Worm (Caenorhabditis elegans) whole organism, young adult: ENCODE data around the gene C55A6.6.

ENCODE experiments used
- B0261.1 ChIP-seq: sonication (generic microtip); optimal IDR thresholded peaks from 2 replicates; lab custom pipeline; 2016; ENCODE audit warnings: mild to moderate bottlenecking, missing genetic modification characterization, moderate library complexity, missing compliant biosample characterization
- F23B12.7 ChIP-seq: sonication (generic microtip); optimal IDR thresholded peaks from 2 replicates; lab custom pipeline; 2017; ENCODE audit warnings: missing genetic modification characterization, mild to moderate bottlenecking, missing compliant biosample characterization, antibody characterized with exemption, moderate library complexity; ENCODE audit not compliant: insufficient read depth
- F33H1.4 ChIP-seq: fragments of 200-800 bp; sonication (Bioruptor generic); IDR thresholded peaks from 2 replicates; pipeline ENCODE4 v1.3.6; 2022; ENCODE audit warnings: missing genetic modification reagents, missing genetic modification characterization, missing compliant biosample characterization
- F57C9.4 ChIP-seq: sonication (generic microtip); optimal IDR thresholded peaks from 2 replicates; lab custom pipeline; 2017; ENCODE audit warnings: mild to moderate bottlenecking, missing genetic modification characterization, missing compliant biosample characterization
- T26A5.8 ChIP-seq: sonication (generic microtip); optimal IDR thresholded peaks from 2 replicates; lab custom pipeline; 2016; ENCODE audit warnings: missing genetic modification characterization, missing compliant biosample characterization
- Y79H2A.3 ChIP-seq: fragments of 200-800 bp; sonication (Bioruptor generic); conservative IDR thresholded peaks from 2 replicates; pipeline ENCODE4 v1.3.6; 2022; ENCODE audit warnings: missing genetic modification reagents, missing genetic modification characterization, missing compliant biosample characterization
- Y95B8A.8 ChIP-seq: fragments of 200-800 bp; sonication (Bioruptor generic); IDR thresholded peaks from 2 replicates; pipeline ENCODE4 v1.3.6; 2022; ENCODE audit warnings: missing genetic modification reagents, missing genetic modification characterization, missing compliant biosample characterization
- akir-1 ChIP-seq: fragments of 200-800 bp; sonication (Bioruptor generic); optimal IDR thresholded peaks from 2 replicates; lab custom pipeline; 2018; ENCODE audit warnings: mild to moderate bottlenecking, missing genetic modification characterization, moderate library complexity, missing compliant biosample characterization
- aptf-2 ChIP-seq: fragments of 200-800 bp; sonication (Bioruptor generic); conservative IDR thresholded peaks from 2 replicates; pipeline ENCODE4 v1.3.6; 2022; ENCODE audit warnings: missing genetic modification reagents, missing genetic modification characterization, missing compliant biosample characterization
- attf-5 ChIP-seq: fragments of 200-800 bp; sonication (Bioruptor generic); optimal IDR thresholded peaks from 2 replicates; lab custom pipeline; 2018; ENCODE audit warnings: mild to moderate bottlenecking, missing genetic modification characterization, missing compliant biosample characterization
- attf-6 ChIP-seq: fragments of 200-800 bp; sonication (Bioruptor generic); IDR thresholded peaks from 2 replicates; pipeline ENCODE4 v1.3.6; 2022; ENCODE audit warnings: missing genetic modification reagents, missing genetic modification characterization, missing compliant biosample characterization
- cebp-2 ChIP-seq: fragments of 200-800 bp; sonication (Bioruptor generic); IDR thresholded peaks from 2 replicates; pipeline ENCODE4 v1.3.6; 2022; ENCODE audit warnings: missing genetic modification characterization, missing compliant biosample characterization
- ceh-40 ChIP-seq: fragments of 200-800 bp; sonication (Bioruptor generic); IDR thresholded peaks from 2 replicates; pipeline ENCODE4 v1.3.6; 2022; ENCODE audit warnings: missing genetic modification characterization, missing compliant biosample characterization
- ceh-91 ChIP-seq: fragments of 200-800 bp; sonication (Bioruptor generic); IDR thresholded peaks from 2 replicates; pipeline ENCODE4 v1.3.6; 2022; ENCODE audit warnings: missing genetic modification reagents, missing genetic modification characterization, missing compliant biosample characterization
- dox-1 ChIP-seq: fragments of 200-800 bp; sonication (Bioruptor generic); IDR thresholded peaks from 2 replicates; pipeline ENCODE4 v1.3.6; 2022; ENCODE audit warnings: missing genetic modification reagents, missing genetic modification characterization, missing compliant biosample characterization
- dpl-1 ChIP-seq: fragments of 150-350 bp; optimal IDR thresholded peaks from 2 replicates; lab custom pipeline; 2014; ENCODE audit warnings: missing biosample characterization, missing genetic modification reagents, missing genetic modification characterization
- efl-1 ChIP-seq: fragments of 150-350 bp; optimal IDR thresholded peaks from 2 replicates; lab custom pipeline; 2014; ENCODE audit warnings: missing biosample characterization, missing genetic modification reagents, missing genetic modification characterization
- egl-18 ChIP-seq: fragments of 200-800 bp; sonication (Bioruptor generic); IDR thresholded peaks from 2 replicates; pipeline ENCODE4 v1.3.6; 2022; ENCODE audit warnings: missing genetic modification reagents, missing genetic modification characterization, missing compliant biosample characterization
- ekl-4 ChIP-seq: fragments of 200-800 bp; sonication (Bioruptor generic); IDR thresholded peaks from 2 replicates; pipeline ENCODE4 v1.3.6; 2022; ENCODE audit warnings: missing genetic modification reagents, missing genetic modification characterization, missing compliant biosample characterization
- fkh-3 ChIP-seq: sonication (generic microtip); optimal IDR thresholded peaks from 2 replicates; lab custom pipeline; 2016; ENCODE audit warnings: mild to moderate bottlenecking, missing genetic modification characterization, missing compliant biosample characterization
- gei-17 ChIP-seq: fragments of 200-800 bp; sonication (Bioruptor generic); optimal IDR thresholded peaks from 2 replicates; lab custom pipeline; 2018; ENCODE audit warnings: mild to moderate bottlenecking, missing genetic modification characterization, missing compliant biosample characterization
- him-1 ChIP-seq: sonication (generic microtip); optimal IDR thresholded peaks from 2 replicates; lab custom pipeline; 2016; ENCODE audit warnings: missing genotype, missing genetic modification reagents, missing genetic modification characterization, missing compliant biosample characterization
- hlh-12 ChIP-seq: sonication (generic microtip); optimal IDR thresholded peaks from 2 replicates; lab custom pipeline; 2016; ENCODE audit warnings: missing genetic modification characterization, missing compliant biosample characterization
- hmg-1.2 ChIP-seq: fragments of 200-800 bp; sonication (Bioruptor generic); IDR thresholded peaks from 2 replicates; pipeline ENCODE4 v1.3.6; 2022; ENCODE audit warnings: missing genetic modification reagents, missing genetic modification characterization, missing compliant biosample characterization
- hmg-20 ChIP-seq: fragments of 200-800 bp; sonication (Bioruptor generic); IDR thresholded peaks from 2 replicates; pipeline ENCODE4 v1.3.6; 2022; ENCODE audit warnings: missing genetic modification reagents, missing genetic modification characterization, missing compliant biosample characterization
- let-526 ChIP-seq: fragments of 200-800 bp; sonication (Bioruptor generic); IDR thresholded peaks from 2 replicates; pipeline ENCODE4 v1.3.6; 2022; ENCODE audit warnings: missing genetic modification reagents, missing genetic modification characterization, missing compliant biosample characterization
- lin-35 ChIP-seq, 3 experiments: fragments of 150-350 bp in 2 of 3; sonication (generic microtip) in 1 of 3; optimal IDR thresholded peaks; 2 replicates each; lab custom pipeline; 2014 to 2018; ENCODE audit warnings: missing biosample characterization in 3 of 3, missing genetic modification characterization in 3 of 3, missing genetic modification reagents in 3 of 3
- lin-54 ChIP-seq: fragments of 200-800 bp; sonication (Bioruptor generic); optimal IDR thresholded peaks from 2 replicates; lab custom pipeline; 2018; ENCODE audit warnings: mild to moderate bottlenecking, missing genetic modification characterization, missing compliant biosample characterization
- lir-1 ChIP-seq: fragments of 200-800 bp; sonication (Bioruptor generic); conservative IDR thresholded peaks from 2 replicates; pipeline ENCODE4 v1.3.6; 2022; ENCODE audit warnings: missing genetic modification reagents, missing genetic modification characterization, missing compliant biosample characterization
- madf-6 ChIP-seq: fragments of 200-800 bp; sonication (Bioruptor generic); IDR thresholded peaks from 2 replicates; pipeline ENCODE4 v1.3.6; 2022; ENCODE audit warnings: missing genetic modification reagents, missing genetic modification characterization, missing compliant biosample characterization
- madf-8 ChIP-seq: fragments of 200-800 bp; sonication (Bioruptor generic); conservative IDR thresholded peaks from 2 replicates; pipeline ENCODE4 v1.3.6; 2022; ENCODE audit warnings: missing genetic modification reagents, missing genetic modification characterization, missing compliant biosample characterization
- mcd-1 ChIP-seq: fragments of 200-800 bp; sonication (Bioruptor generic); IDR thresholded peaks from 2 replicates; pipeline ENCODE4 v1.3.6; 2022; ENCODE audit warnings: missing genetic modification reagents, missing genetic modification characterization, missing compliant biosample characterization
- mes-4 ChIP-seq: sonication (generic microtip); optimal IDR thresholded peaks from 2 replicates; lab custom pipeline; 2016; ENCODE audit warnings: missing genotype, missing genetic modification characterization, missing compliant biosample characterization
- nhr-27 ChIP-seq: fragments of 200-800 bp; sonication (Bioruptor generic); optimal IDR thresholded peaks from 2 replicates; lab custom pipeline; 2018; ENCODE audit warnings: mild to moderate bottlenecking, missing genetic modification characterization, moderate library complexity, missing compliant biosample characterization
- pha-4 ChIP-seq: fragments of 150-350 bp; sonication (generic microtip); optimal IDR thresholded peaks from 2 replicates; lab custom pipeline; 2014; ENCODE audit warnings: missing biosample characterization, missing genetic modification reagents, missing genetic modification characterization
- rcor-1 ChIP-seq: fragments of 200-800 bp; sonication (Bioruptor generic); IDR thresholded peaks from 2 replicates; pipeline ENCODE4 v1.3.6; 2022; ENCODE audit warnings: missing genetic modification reagents, missing genetic modification characterization, missing compliant biosample characterization
- sdz-38 ChIP-seq: sonication (generic microtip); optimal IDR thresholded peaks from 2 replicates; lab custom pipeline; 2016; ENCODE audit warnings: missing genotype, missing genetic modification characterization, missing compliant biosample characterization
- snpc-1.3 ChIP-seq: sonication (generic microtip); optimal IDR thresholded peaks from 2 replicates; lab custom pipeline; 2017; ENCODE audit warnings: missing genetic modification characterization, mild to moderate bottlenecking, missing compliant biosample characterization, antibody characterized with exemption, moderate library complexity, missing genotype, missing genetic modification reagents; ENCODE audit not compliant: insufficient read depth
- snpc-3.4 ChIP-seq: sonication (generic microtip); optimal IDR thresholded peaks from 2 replicates; lab custom pipeline; 2017; ENCODE audit warnings: missing genetic modification characterization, mild to moderate bottlenecking, missing compliant biosample characterization, antibody characterized with exemption, moderate library complexity, missing genotype, missing genetic modification reagents
- tlf-1 ChIP-seq: fragments of 200-800 bp; sonication (Bioruptor generic); optimal IDR thresholded peaks from 2 replicates; lab custom pipeline; 2018; ENCODE audit warnings: mild to moderate bottlenecking, missing genetic modification characterization, missing compliant biosample characterization
- unc-130 ChIP-seq: sonication (generic microtip); optimal IDR thresholded peaks from 2 replicates; lab custom pipeline; 2016; ENCODE audit warnings: missing genetic modification reagents, missing genetic modification characterization, missing compliant biosample characterization
- xnd-1 ChIP-seq: sonication (generic microtip); optimal IDR thresholded peaks from 2 replicates; lab custom pipeline; 2016; ENCODE audit warnings: missing genotype, missing genetic modification reagents, missing genetic modification characterization, missing compliant biosample characterization
- zfh-2 ChIP-seq: fragments of 200-800 bp; sonication (Bioruptor generic); conservative IDR thresholded peaks from 2 replicates; pipeline ENCODE4 v1.3.6; 2022; ENCODE audit warnings: missing genetic modification reagents, missing genetic modification characterization, missing compliant biosample characterization
- ztf-18 ChIP-seq: sonication (generic microtip); optimal IDR thresholded peaks from 2 replicates; lab custom pipeline; 2016; ENCODE audit warnings: missing genotype, mild to moderate bottlenecking, missing genetic modification characterization, missing compliant biosample characterization
- ztf-22 ChIP-seq: fragments of 200-800 bp; sonication (Bioruptor generic); optimal IDR thresholded peaks from 2 replicates; lab custom pipeline; 2018; ENCODE audit warnings: mild to moderate bottlenecking, missing genetic modification characterization, moderate library complexity, missing compliant biosample characterization
- ztf-25 ChIP-seq: fragments of 200-800 bp; sonication (Bioruptor generic); IDR thresholded peaks from 2 replicates; pipeline ENCODE4 v1.3.6; 2022; ENCODE audit warnings: missing genetic modification reagents, missing genetic modification characterization, missing compliant biosample characterization

The C55A6.6 gene

ce11 chrV:11514677-11515076, at the start of gene C55A6.6:
Gene C55A6.6 (minus strand): TSS chrV:11514737.
- no peak for TF ChIP-seq Y79H2A.3
- TF ChIP-seq F23B12.7 (tag; lab: Kevin White, UChicago) = no peak
- TF ChIP-seq xnd-1 (tag; lab: Kevin White, UChicago) = no peak
- no peak for TF ChIP-seq aptf-2
- TF ChIP-seq ztf-18 (tag; lab: Kevin White, UChicago) = no peak
- no peak for TF ChIP-seq ceh-40 (GFP tag; lab: Robert Waterston, UW)
- TF ChIP-seq hlh-12 (tag; lab: Kevin White, UChicago) = no peak
- no peak for TF ChIP-seq efl-1 (GFP tag; lab: Kevin White, UChicago)
- no peak for TF ChIP-seq let-526
- TF ChIP-seq snpc-3.4 = no peak
- no peak for TF ChIP-seq ztf-25 (GFP tag; lab: Robert Waterston, UW)

ce11 chrV:11562643-11563042, 48.1 kb upstream of the C55A6.6 start, which contains the start of gene srx-86:
Gene srx-86 (plus strand): TSS chrV:11562943.
- TF ChIP-seq ekl-4 (GFP tag; lab: Robert Waterston, UW) = no peak
- no peak for TF ChIP-seq madf-6
- no peak for TF ChIP-seq attf-6
- TF ChIP-seq T26A5.8 = no peak
- no peak for TF ChIP-seq mcd-1 (GFP tag; lab: Robert Waterston, UW)
- no peak for TF ChIP-seq lin-35 (GFP tag; optimal IDR thresholded peaks at IDR 0.05; lab: Kevin White, UChicago)
- no peak for TF ChIP-seq sdz-38 (tag; lab: Kevin White, UChicago)
- no peak for TF ChIP-seq attf-5
- no peak for TF ChIP-seq snpc-1.3
- no peak for TF ChIP-seq mes-4 (tag; lab: Kevin White, UChicago)
- TF ChIP-seq nhr-27 = no peak
- no peak for TF ChIP-seq Y95B8A.8 (GFP tag; lab: Robert Waterston, UW)
- TF ChIP-seq dpl-1 (GFP tag; lab: Kevin White, UChicago) = no peak
- TF ChIP-seq akir-1 (GFP tag; lab: Kevin White, UChicago) = no peak
- no peak for TF ChIP-seq cebp-2 (GFP tag; lab: Robert Waterston, UW)
- TF ChIP-seq fkh-3 (tag; lab: Kevin White, UChicago) = no peak
- no peak for TF ChIP-seq hlh-12 (tag; lab: Kevin White, UChicago)

ce11 chrV:11554260-11554659, 39.7 kb upstream of the C55A6.6 start, which contains the start of gene duo-1:
Gene duo-1 (plus strand): TSS chrV:11554630.
- TF ChIP-seq hmg-1.2 (GFP tag; lab: Robert Waterston, UW) = peak; percentile 28; the same call in 1 of the 2 replicates
- TF ChIP-seq lir-1 (GFP tag; lab: Robert Waterston, UW) = no peak
- no peak for TF ChIP-seq gei-17
- TF ChIP-seq F57C9.4 (tag; lab: Kevin White, UChicago) = no peak
- no peak for TF ChIP-seq pha-4 (tag; lab: Kevin White, UChicago)
- TF ChIP-seq rcor-1 = peak; percentile 72
- TF ChIP-seq F33H1.4 (GFP tag; lab: Robert Waterston, UW) = peak; percentile 66
- peak; percentile 39 for TF ChIP-seq him-1 (tag; lab: Kevin White, UChicago)
- peak; percentile 49 for TF ChIP-seq snpc-3.4
- no peak for TF ChIP-seq let-526
- peak; percentile 60 for TF ChIP-seq unc-130
- no peak for TF ChIP-seq tlf-1 (GFP tag; lab: Kevin White, UChicago)
- no peak for TF ChIP-seq fkh-3 (tag; lab: Kevin White, UChicago)
- peak; percentile 88 for TF ChIP-seq madf-8
- TF ChIP-seq ekl-4 (GFP tag; lab: Robert Waterston, UW) = 0 out of 2 replicates have a peak, but pooled peaks have one; percentile 51
- TF ChIP-seq mcd-1 (GFP tag; lab: Robert Waterston, UW) = no peak
- peak; percentile 86 for TF ChIP-seq xnd-1 (tag; lab: Kevin White, UChicago)
- TF ChIP-seq ceh-91 (GFP tag; lab: Robert Waterston, UW) = peak; percentile 79
- TF ChIP-seq lin-54 (GFP tag; lab: Kevin White, UChicago) = peak; percentile 57
- no peak for TF ChIP-seq sdz-38 (tag; lab: Kevin White, UChicago)
- no peak for TF ChIP-seq hmg-20 (GFP tag; lab: Robert Waterston, UW)
- TF ChIP-seq B0261.1 (tag; lab: Kevin White, UChicago) = no peak
- TF ChIP-seq ztf-22 (GFP tag; lab: Kevin White, UChicago) = no peak
- TF ChIP-seq egl-18 = no peak
- TF ChIP-seq lin-35 (GFP tag; optimal IDR thresholded peaks at IDR 0.05; lab: Kevin White, UChicago) = peak in 1 of 3 experiments; percentile 41
- peak; percentile 95 for TF ChIP-seq efl-1 (GFP tag; lab: Kevin White, UChicago)
- TF ChIP-seq dox-1 (GFP tag; lab: Robert Waterston, UW) = peak; percentile 55
- TF ChIP-seq zfh-2 (GFP tag; lab: Robert Waterston, UW) = no peak
